Worm (Caenorhabditis elegans) whole organism, late embryonic: ENCODE data around the gene E02H4.2.

Experiments used
- K09A11.1 ChIP-seq: sonication (generic microtip); optimal IDR thresholded peaks from 2 replicates; lab custom pipeline; 2017; ENCODE audit warnings: antibody characterized with exemption, mild to moderate bottlenecking, missing genetic modification characterization, missing compliant biosample characterization; ENCODE audit not compliant: insufficient read depth
- ama-1 ChIP-seq: fragments of 150-350 bp; optimal IDR thresholded peaks from 2 replicates; lab custom pipeline; 2014
- ceh-45 ChIP-seq: fragments of 200-800 bp; sonication (Bioruptor generic); IDR thresholded peaks from 2 replicates; pipeline ENCODE4 v1.3.6; 2022; ENCODE audit warnings: missing genetic modification reagents, missing genetic modification characterization, missing compliant biosample characterization
- elt-2 ChIP-seq: sonication (generic microtip); optimal IDR thresholded peaks from 2 replicates; lab custom pipeline; 2016; ENCODE audit warnings: missing genetic modification reagents, missing genetic modification characterization, missing compliant biosample characterization
- fkh-10 ChIP-seq: fragments of 150-350 bp; optimal IDR thresholded peaks from 2 replicates; lab custom pipeline; 2014; ENCODE audit warnings: missing biosample characterization, missing genetic modification reagents, missing genetic modification characterization
- pha-4 ChIP-seq: fragments of 150-350 bp; optimal IDR thresholded peaks from 2 replicates; lab custom pipeline; 2018; ENCODE audit warnings: missing biosample characterization, missing genetic modification reagents, missing genetic modification characterization
- pqm-1 ChIP-seq: sonication (generic microtip); optimal IDR thresholded peaks from 2 replicates; lab custom pipeline; 2016; ENCODE audit warnings: missing genetic modification characterization, missing compliant biosample characterization
- tbx-2 ChIP-seq: sonication (generic microtip); optimal IDR thresholded peaks from 2 replicates; lab custom pipeline; 2016; ENCODE audit warnings: missing genetic modification characterization, missing compliant biosample characterization
- ttx-3 ChIP-seq: sonication (generic microtip); optimal IDR thresholded peaks from 2 replicates; lab custom pipeline; 2016; ENCODE audit warnings: missing genetic modification reagents, missing genetic modification characterization, missing compliant biosample characterization
- unc-3 ChIP-seq, 2 experiments: fragments of 200-800 bp in 1 of 2; sonication (Bioruptor generic) in 1 of 2; sonication (generic microtip) in 1 of 2; conservative IDR thresholded peaks in 1 of 2; optimal IDR thresholded peaks in 1 of 2; 2 replicates each; pipeline versions ENCODE4 v1.3.6 to Lab custom; 2016 to 2022; ENCODE audit warnings: missing compliant biosample characterization in 2 of 2, missing genetic modification characterization in 2 of 2, missing genetic modification reagents in 1 of 2

- TF ChIP-seq ceh-45 (no peak), K09A11.1 (no peak), pqm-1 (no peak), unc-3 (GFP tag; conservative IDR thresholded peaks at IDR 0.05; lab: Robert Waterston, UW) (no peak), unc-3 (tag; optimal IDR thresholded peaks at IDR 0.05; lab: Kevin White, UChicago) (no peak), tbx-2 (tag; lab: Kevin White, UChicago) (no peak), ama-1 (no peak), ttx-3 (tag; lab: Kevin White, UChicago) (no peak), fkh-10 (GFP tag; lab: Kevin White, UChicago) (no peak), pha-4 (tag; lab: Kevin White, UChicago) (no peak), elt-2 (tag; lab: Kevin White, UChicago) (no peak)
Observed at ce11 chrX:14326578-14326977, 45.2 kb upstream of the E02H4.2 start.
